Fruit fly (Drosophila melanogaster): ENCODE results near the gene hoe1.

The hoe1 gene

dm6 chr2L:4928340-4928739 is 3.8 kb downstream of the hoe1 start (continued):
- TF ChIP-seq CG17385 (GFP tag; optimal IDR thresholded peaks at IDR 0.05): peak; percentile 17
- no peak for TF ChIP-seq Gsc (GFP tag; IDR thresholded peaks at IDR 0.05)

- TF ChIP-seq CG7928 (GFP tag; optimal IDR thresholded peaks at IDR 0.05) (no peak), CG15269 (tag; optimal IDR thresholded peaks at IDR 0.05) (no peak), CG17328 (GFP tag; IDR thresholded peaks at IDR 0.05) (no peak), Neu2 (GFP tag; optimal IDR thresholded peaks at IDR 0.05; ENCODE audit: borderline replicate concordance) (no peak), yki (optimal IDR thresholded peaks at IDR 0.05) (no peak), lmd (GFP tag; IDR thresholded peaks at IDR 0.05) (no peak), CHES-1-like (GFP tag; optimal IDR thresholded peaks at IDR 0.05) (no peak), Doc3 (GFP tag; IDR thresholded peaks at IDR 0.05; ENCODE audit: partially characterized antibody) (no peak), sens (GFP tag) (no peak), Hand (GFP tag; optimal IDR thresholded peaks at IDR 0.05) (no peak), gsb (GFP tag; IDR thresholded peaks at IDR 0.05) (no peak), CG4404 (GFP tag; IDR thresholded peaks at IDR 0.05) (no peak), Hr78 (GFP tag; optimal IDR thresholded peaks at IDR 0.05) (no peak), crol (GFP tag; IDR thresholded peaks at IDR 0.05) (no peak), HLH3B (GFP tag; IDR thresholded peaks at IDR 0.05) (no peak), run (tag; optimal IDR thresholded peaks at IDR 0.05) (no peak)
Observed at dm6 chr2L:4916738-4917137, 15.4 kb downstream of the hoe1 start.

- TF ChIP-seq CG1647 (GFP tag; optimal IDR thresholded peaks at IDR 0.05) (no peak), dmrt11E (tag; optimal IDR thresholded peaks at IDR 0.05) (peak; percentile 38), CG7271 (tag; optimal IDR thresholded peaks at IDR 0.05) (no peak), CG4854 (GFP tag; optimal IDR thresholded peaks at IDR 0.05) (no peak), lola (GFP tag; optimal IDR thresholded peaks at IDR 0.05) (peak in 1 of 3 experiments; percentile 37), sima (GFP tag; optimal IDR thresholded peaks at IDR 0.05) (no peak), wdn (GFP tag; IDR thresholded peaks at IDR 0.05) (peak; percentile 13; the same call in 1 of the 2 replicates), psq (GFP tag; optimal IDR thresholded peaks at IDR 0.05) (no peak), CG7839 (tag; optimal IDR thresholded peaks at IDR 0.05) (peak; percentile 41), Oaz (GFP tag; IDR thresholded peaks at IDR 0.05) (no peak), ap (GFP tag; IDR thresholded peaks at IDR 0.05) (no peak), Adf1 (GFP tag; IDR thresholded peaks at IDR 0.05) (no peak), grn (GFP tag; optimal IDR thresholded peaks at IDR 0.05) (no peak), Vsx1 (GFP tag; optimal IDR thresholded peaks at IDR 0.05) (peak; percentile 15), fd96Cb (tag; optimal IDR thresholded peaks at IDR 0.05) (peak; percentile 50), chinmo (GFP tag; IDR thresholded peaks at IDR 0.05; ENCODE audit: partially characterized antibody) (no peak), CG13624 (GFP tag; optimal IDR thresholded peaks at IDR 0.05) (no peak), CG11085 (GFP tag; IDR thresholded peaks at IDR 0.05) (no peak), nmo (GFP tag; optimal IDR thresholded peaks at IDR 0.05) (peak; percentile 51), Lim3 (GFP tag; IDR thresholded peaks at IDR 0.05) (no peak), Hr39 (optimal IDR thresholded peaks at IDR 0.05) (no peak), chn (GFP tag; optimal IDR thresholded peaks at IDR 0.05) (no peak), CG34376 (GFP tag; optimal IDR thresholded peaks at IDR 0.05) (no peak), CG15479 (GFP tag; optimal IDR thresholded peaks at IDR 0.05) (no peak), sens-2 (GFP tag; IDR thresholded peaks at IDR 0.05) (no peak), CG9817 (tag; optimal IDR thresholded peaks at IDR 0.05) (no peak), Rfx (GFP tag; IDR thresholded peaks at IDR 0.05) (no peak), CG30431 (GFP tag; optimal IDR thresholded peaks at IDR 0.05) (peak; percentile 11), ase (GFP tag; IDR thresholded peaks at IDR 0.05) (no peak), bcd (GFP tag; optimal IDR thresholded peaks at IDR 0.05) (peak; percentile 23), CG34422 (GFP tag; IDR thresholded peaks at IDR 0.05) (no peak), peb (GFP tag; IDR thresholded peaks at IDR 0.05) (no peak), kay (GFP tag; optimal IDR thresholded peaks at IDR 0.05) (no peak)
Observed at dm6 chr2L:4915715-4916153, 16.4 kb downstream of the hoe1 start.

Measured in whole organism, embryonic.